Fruit fly (Drosophila melanogaster) whole organism, embryonic: ENCODE measurements around the gene CG45072.

ENCODE experiments used
- Bgb ChIP-seq: fragments of 200-800 bp; sonication (Bioruptor generic); IDR thresholded peaks from 2 replicates; pipeline ENCODE4 v1.3.6; 2022; ENCODE audit warnings: missing biosample characterization, missing genetic modification characterization; ENCODE audit not compliant: partially characterized antibody
- Blimp-1 ChIP-seq: fragments of 200-800 bp; sonication (Bioruptor generic); optimal IDR thresholded peaks from 3 replicates; lab custom pipeline; 2018; ENCODE audit warnings: missing biosample characterization, missing genetic modification characterization, mild to moderate bottlenecking, moderate library complexity, missing genetic modification reagents
- BtbVII ChIP-seq: fragments of 200-800 bp; sonication (Bioruptor generic); optimal IDR thresholded peaks from 3 replicates; lab custom pipeline; 2017; ENCODE audit warnings: missing biosample characterization, mild to moderate bottlenecking, missing genetic modification characterization
- CG11504 ChIP-seq: fragments of 200-800 bp; sonication (Bioruptor generic); optimal IDR thresholded peaks from 3 replicates; lab custom pipeline; 2019; ENCODE audit warnings: missing biosample characterization, mild to moderate bottlenecking, missing genetic modification characterization, moderate library complexity
- CG13894 ChIP-seq: fragments of 200-800 bp; sonication (Bioruptor generic); optimal IDR thresholded peaks from 3 replicates; lab custom pipeline; 2018; ENCODE audit warnings: missing biosample characterization, mild to moderate bottlenecking, missing genetic modification characterization, moderate library complexity
- CG1529 ChIP-seq: fragments of 200-800 bp; sonication (Bioruptor generic); optimal IDR thresholded peaks from 3 replicates; lab custom pipeline; 2018; ENCODE audit warnings: missing biosample characterization, missing genetic modification characterization
- CG3163 ChIP-seq: fragments of 200-800 bp; sonication (Bioruptor generic); optimal IDR thresholded peaks from 3 replicates; lab custom pipeline; 2016; ENCODE audit warnings: missing biosample characterization, missing genetic modification characterization
- CG6175 ChIP-seq: fragments of 200-800 bp; sonication (Bioruptor generic); IDR thresholded peaks from 3 replicates; pipeline ENCODE4 v1.3.6; 2022; ENCODE audit warnings: missing biosample characterization, missing genetic modification characterization
- CG6791 ChIP-seq: fragments of 200-800 bp; sonication (Bioruptor generic); IDR thresholded peaks from 3 replicates; pipeline ENCODE4 v1.3.6; 2022; ENCODE audit warnings: missing biosample characterization, missing genetic modification characterization; ENCODE audit not compliant: partially characterized antibody
- CG7928 ChIP-seq: fragments of 200-800 bp; sonication (Bioruptor generic); optimal IDR thresholded peaks from 2 replicates; lab custom pipeline; 2017; ENCODE audit warnings: missing biosample characterization, mild to moderate bottlenecking, missing genetic modification characterization
- CG8290 ChIP-seq, 3 experiments: fragments of 200-800 bp; sonication (Bioruptor generic); optimal IDR thresholded peaks; 2 replicates each; lab custom pipeline; 2016 to 2019; ENCODE audit warnings: missing biosample characterization in 3 of 3, missing genetic modification characterization in 3 of 3, mild to moderate bottlenecking in 2 of 3, moderate library complexity in 1 of 3
- Dbx ChIP-seq: fragments of 200-800 bp; sonication (Bioruptor generic); IDR thresholded peaks from 3 replicates; pipeline ENCODE4 v1.3.6; 2022; ENCODE audit warnings: missing biosample characterization, missing genetic modification characterization
- Deaf1 ChIP-seq: fragments of 200-800 bp; optimal IDR thresholded peaks from 3 replicates; lab custom pipeline; 2019; ENCODE audit warnings: missing biosample characterization, mild to moderate bottlenecking, missing genetic modification characterization, moderate library complexity
- Dip2 ChIP-seq: fragments of 200-800 bp; sonication (Bioruptor generic); IDR thresholded peaks from 2 replicates; pipeline ENCODE4 v1.3.6; 2022; ENCODE audit warnings: missing biosample characterization, missing genetic modification characterization
- Doc2 ChIP-seq: fragments of 200-800 bp; sonication (Bioruptor generic); IDR thresholded peaks from 2 replicates; pipeline ENCODE4 v1.3.6; 2022; ENCODE audit warnings: missing biosample characterization, missing genetic modification characterization
- Ets65A ChIP-seq: fragments of 200-800 bp; sonication (Bioruptor generic); peaks from one replicate; lab custom pipeline; 2016; ENCODE audit warnings: missing biosample characterization, missing genetic modification characterization
- HLH4C ChIP-seq: fragments of 200-800 bp; sonication (Bioruptor generic); IDR thresholded peaks from 3 replicates; pipeline ENCODE4 v1.3.6; 2022; ENCODE audit warnings: missing biosample characterization, missing genetic modification characterization; ENCODE audit not compliant: partially characterized antibody
- Hey ChIP-seq: fragments of 200-800 bp; sonication (Bioruptor generic); optimal IDR thresholded peaks from 3 replicates; lab custom pipeline; 2018; ENCODE audit warnings: missing biosample characterization, mild to moderate bottlenecking, missing genetic modification characterization
- Lhr ChIP-seq: fragments of 200-800 bp; sonication (Bioruptor generic); optimal IDR thresholded peaks from 3 replicates; lab custom pipeline; 2017; ENCODE audit warnings: mild to moderate bottlenecking, missing biosample characterization, missing genetic modification reagents, missing genetic modification characterization
- Pdp1 ChIP-seq, 2 experiments: fragments of 200-800 bp; sonication (Bioruptor generic); optimal IDR thresholded peaks; 3 replicates each; lab custom pipeline; 2016; ENCODE audit warnings: missing biosample characterization in 2 of 2, missing genetic modification characterization in 2 of 2, mild to moderate bottlenecking in 1 of 2, moderate library complexity in 1 of 2
- Trl ChIP-seq, 3 experiments: fragments of >200 bp in 2 of 3; fragments of 200-800 bp in 1 of 3; sonication (Bioruptor generic) in 1 of 3; optimal IDR thresholded peaks; 2 replicates in 1 of 3; 3 replicates in 2 of 3; lab custom pipeline; 2016 to 2017; ENCODE audit warnings: missing biosample characterization in 1 of 3, missing genetic modification characterization in 1 of 3
- abd-A ChIP-seq: fragments of 200-800 bp; sonication (Bioruptor generic); optimal IDR thresholded peaks from 3 replicates; lab custom pipeline; 2019; ENCODE audit warnings: missing biosample characterization, mild to moderate bottlenecking, missing genetic modification characterization, moderate library complexity
- chif ChIP-seq, 2 experiments: fragments of 200-800 bp; sonication (Bioruptor generic); optimal IDR thresholded peaks; 3 replicates each; lab custom pipeline; 2016; ENCODE audit warnings: missing biosample characterization in 2 of 2, missing genetic modification characterization in 2 of 2
- crol ChIP-seq: fragments of 200-800 bp; sonication (Bioruptor generic); IDR thresholded peaks from 2 replicates; pipeline ENCODE4 v1.3.6; 2022; ENCODE audit warnings: missing biosample characterization, missing genetic modification characterization
- cwo ChIP-seq: fragments of 200-800 bp; sonication (Bioruptor generic); optimal IDR thresholded peaks from 3 replicates; lab custom pipeline; 2017; ENCODE audit warnings: missing biosample characterization, missing genetic modification characterization, mild to moderate bottlenecking, moderate library complexity, missing genetic modification reagents
- dmrt99B ChIP-seq: fragments of 200-800 bp; sonication (Bioruptor generic); optimal IDR thresholded peaks from 2 replicates; lab custom pipeline; 2018; ENCODE audit warnings: missing biosample characterization, mild to moderate bottlenecking, missing genetic modification characterization, moderate library complexity
- ewg ChIP-seq: fragments of 200-800 bp; sonication (Bioruptor generic); optimal IDR thresholded peaks from 3 replicates; lab custom pipeline; 2017; ENCODE audit warnings: mild to moderate bottlenecking, missing biosample characterization, missing genetic modification reagents, missing genetic modification characterization
- fd3F ChIP-seq: fragments of 200-800 bp; sonication (Bioruptor generic); optimal IDR thresholded peaks from 2 replicates; lab custom pipeline; 2018; ENCODE audit warnings: missing biosample characterization, mild to moderate bottlenecking, missing genetic modification characterization, moderate library complexity
- gem ChIP-seq: fragments of 200-800 bp; sonication (Bioruptor generic); optimal IDR thresholded peaks from 2 replicates; lab custom pipeline; 2019; ENCODE audit warnings: missing biosample characterization, mild to moderate bottlenecking, missing genetic modification characterization, moderate library complexity
- nom ChIP-seq: fragments of 200-800 bp; sonication (Bioruptor generic); optimal IDR thresholded peaks from 2 replicates; lab custom pipeline; 2017; ENCODE audit warnings: missing biosample characterization, missing genetic modification characterization, mild to moderate bottlenecking, moderate library complexity, missing genetic modification reagents
- run ChIP-seq: fragments of 200-800 bp; sonication (Bioruptor generic); optimal IDR thresholded peaks from 3 replicates; lab custom pipeline; 2018; ENCODE audit warnings: missing biosample characterization, mild to moderate bottlenecking, missing genetic modification characterization
- scrt ChIP-seq: fragments of 200-800 bp; sonication (Bioruptor generic); optimal IDR thresholded peaks from 2 replicates; lab custom pipeline; 2018; ENCODE audit warnings: missing biosample characterization, mild to moderate bottlenecking, missing genetic modification characterization, moderate library complexity
- sd ChIP-seq: fragments of 200-800 bp; sonication (Bioruptor generic); optimal IDR thresholded peaks from 3 replicates; lab custom pipeline; 2018; ENCODE audit warnings: missing biosample characterization, mild to moderate bottlenecking, missing genetic modification characterization, moderate library complexity
- trem ChIP-seq: fragments of 200-800 bp; optimal IDR thresholded peaks from 3 replicates; lab custom pipeline; 2019; ENCODE audit warnings: missing biosample characterization, mild to moderate bottlenecking, missing genetic modification characterization, moderate library complexity
- yki ChIP-seq: fragments of >200 bp; optimal IDR thresholded peaks from 3 replicates; lab custom pipeline; 2018
- z ChIP-seq: fragments of 200-800 bp; sonication (Bioruptor generic); IDR thresholded peaks from 3 replicates; pipeline ENCODE4 v1.3.6; 2022; ENCODE audit warnings: missing biosample characterization, missing genetic modification characterization
- zen2 ChIP-seq: fragments of 200-800 bp; sonication (Bioruptor generic); IDR thresholded peaks from 3 replicates; pipeline ENCODE4 v1.3.6; 2022; ENCODE audit warnings: missing biosample characterization, missing genetic modification characterization; ENCODE audit not compliant: partially characterized antibody

CG45072 gene

dm6 chr3R:30090261-30091006 is 32.6 kb downstream of the CG45072 start (continued):
- no peak for TF ChIP-seq CG8290 (GFP tag; optimal IDR thresholded peaks at IDR 0.05; lab: Kevin White, UChicago)
- peak in 1 of 2 experiments; percentile 25 for TF ChIP-seq CG8290 (tag; optimal IDR thresholded peaks at IDR 0.05; lab: Kevin White, UChicago)
- peak; percentile 31 for TF ChIP-seq Deaf1 (tag; lab: Kevin White, UChicago)
- TF ChIP-seq Bgb (GFP tag; lab: Robert Waterston, UW), result peak; percentile 29; the same call in 1 of the 2 replicates
- TF ChIP-seq CG7928 (GFP tag; lab: Kevin White, UChicago), result no peak
- TF ChIP-seq BtbVII (GFP tag; lab: Kevin White, UChicago), result no peak
- peak; percentile 26 for TF ChIP-seq scrt (GFP tag; lab: Kevin White, UChicago)
- TF ChIP-seq fd3F (GFP tag; lab: Kevin White, UChicago), result no peak
- TF ChIP-seq abd-A (tag; lab: Kevin White, UChicago), result peak; percentile 8
- no peak for TF ChIP-seq Dip2 (GFP tag; lab: Robert Waterston, UW)
- TF ChIP-seq CG13894 (tag; lab: Kevin White, UChicago), result peak; percentile 77
- peak; percentile 19 for TF ChIP-seq cwo (GFP tag; lab: Kevin White, UChicago)
- TF ChIP-seq crol (GFP tag; lab: Robert Waterston, UW), result peak; percentile 72
- TF ChIP-seq Ets65A (GFP tag; lab: Kevin White, UChicago), result peak; percentile 43
- peak in 1 of 2 experiments; percentile 90 for TF ChIP-seq Pdp1 (GFP tag; optimal IDR thresholded peaks at IDR 0.05; lab: Kevin White, UChicago)
- peak; percentile 32 for TF ChIP-seq nom (GFP tag; lab: Kevin White, UChicago)
- no peak for TF ChIP-seq CG6175
- TF ChIP-seq run, result no peak
- no peak for TF ChIP-seq Dbx (GFP tag; lab: Robert Waterston, UW)
- TF ChIP-seq Lhr (GFP tag; lab: Kevin White, UChicago), result no peak
- peak; percentile 27; the same call in 1 of the 3 replicates for TF ChIP-seq HLH4C
- TF ChIP-seq CG1529, result no peak
- peak; percentile 65 to 83 for TF ChIP-seq Trl (optimal IDR thresholded peaks at IDR 0.05; lab: Kevin White, UChicago)
- no peak for TF ChIP-seq Trl (GFP tag; optimal IDR thresholded peaks at IDR 0.05; lab: Kevin White, UChicago)
- peak; percentile 94 for TF ChIP-seq Blimp-1 (GFP tag; lab: Kevin White, UChicago)
- TF ChIP-seq ewg, result peak; percentile 46
- peak; percentile 29 for TF ChIP-seq yki (lab: Kevin White, UChicago)
- TF ChIP-seq Hey (tag; lab: Kevin White, UChicago), result peak; percentile 75
- TF ChIP-seq trem, result no peak
- TF ChIP-seq CG6791 (GFP tag; lab: Robert Waterston, UW), result 0 out of 3 replicates have a peak, but pooled peaks have one; percentile 40
- no peak for TF ChIP-seq Doc2 (GFP tag; lab: Robert Waterston, UW)
- peak; percentile 74 for TF ChIP-seq CG3163
- peak; percentile 53 for TF ChIP-seq sd (tag; lab: Kevin White, UChicago)
- TF ChIP-seq z, result peak; percentile 90
- no peak for TF ChIP-seq dmrt99B (tag; lab: Kevin White, UChicago)
- 0 out of 3 replicates have a peak, but pooled peaks have one; percentile 50 for TF ChIP-seq zen2
- TF ChIP-seq, all 482 proteins: peak for 26

- TF ChIP-seq gem, result peak; percentile 4
- TF ChIP-seq CG11504 (tag; lab: Kevin White, UChicago), result peak; percentile 9
- TF ChIP-seq chif (GFP tag; optimal IDR thresholded peaks at IDR 0.05; lab: Kevin White, UChicago), result no peak
Measured at dm6 chr3R:30084137-30084536, 38.9 kb downstream of the CG45072 start.
